Fruit fly (Drosophila melanogaster) whole organism, embryonic: ENCODE measurements around the gene CG14561.

ENCODE experiments used
- Aef1 ChIP-seq: fragments of 200-800 bp; sonication (Bioruptor generic); IDR thresholded peaks from 3 replicates; pipeline ENCODE4 v1.3.6; 2022; ENCODE audit warnings: missing biosample characterization, missing genetic modification characterization
- Bteb2 ChIP-seq: fragments of 200-800 bp; sonication (Bioruptor generic); optimal IDR thresholded peaks from 2 replicates; lab custom pipeline; 2016; ENCODE audit warnings: missing biosample characterization, missing genetic modification characterization
- CG11085 ChIP-seq: fragments of 200-800 bp; sonication (Bioruptor generic); IDR thresholded peaks from 2 replicates; pipeline ENCODE4 v1.3.6; 2022; ENCODE audit warnings: missing biosample characterization, missing genetic modification characterization
- CG11504 ChIP-seq: fragments of 200-800 bp; sonication (Bioruptor generic); optimal IDR thresholded peaks from 3 replicates; lab custom pipeline; 2019; ENCODE audit warnings: missing biosample characterization, mild to moderate bottlenecking, missing genetic modification characterization, moderate library complexity
- CG12744 ChIP-seq: fragments of 200-800 bp; sonication (Bioruptor generic); optimal IDR thresholded peaks from 2 replicates; lab custom pipeline; 2016; ENCODE audit warnings: missing biosample characterization, missing genetic modification characterization
- CG13775 ChIP-seq: fragments of 200-800 bp; sonication (Bioruptor generic); optimal IDR thresholded peaks from 3 replicates; lab custom pipeline; 2017; ENCODE audit warnings: missing biosample characterization, mild to moderate bottlenecking, missing genetic modification characterization
- CG14667 ChIP-seq: fragments of 200-800 bp; sonication (Bioruptor generic); IDR thresholded peaks from 2 replicates; pipeline ENCODE4 v1.3.6; 2022; ENCODE audit warnings: missing biosample characterization, missing genetic modification characterization
- CG1603 ChIP-seq: fragments of 200-800 bp; sonication (Bioruptor generic); optimal IDR thresholded peaks from 2 replicates; lab custom pipeline; 2019; ENCODE audit warnings: missing biosample characterization, mild to moderate bottlenecking, missing genetic modification characterization, moderate library complexity
- CG16863 ChIP-seq: fragments of 200-800 bp; sonication (Bioruptor generic); optimal IDR thresholded peaks from 3 replicates; lab custom pipeline; 2016; ENCODE audit warnings: missing biosample characterization, missing genetic modification characterization
- CG17361 ChIP-seq: fragments of 200-800 bp; sonication (Bioruptor generic); IDR thresholded peaks from 3 replicates; pipeline ENCODE4 v1.3.6; 2022; ENCODE audit warnings: missing biosample characterization, missing genetic modification characterization
- CG17612 ChIP-seq: fragments of 200-800 bp; sonication (Bioruptor generic); IDR thresholded peaks from 2 replicates; pipeline ENCODE4 v1.3.6; 2022; ENCODE audit warnings: missing biosample characterization, missing genetic modification characterization
- CG17912 ChIP-seq: fragments of 200-800 bp; sonication (Bioruptor generic); optimal IDR thresholded peaks from 2 replicates; lab custom pipeline; 2018; ENCODE audit warnings: missing biosample characterization, mild to moderate bottlenecking, missing genetic modification characterization
- CG2202 ChIP-seq: fragments of 200-800 bp; sonication (Bioruptor generic); optimal IDR thresholded peaks from 2 replicates; lab custom pipeline; 2018; ENCODE audit warnings: missing biosample characterization, mild to moderate bottlenecking, missing genetic modification characterization
- CG3847 ChIP-seq: fragments of 200-800 bp; sonication (Bioruptor generic); IDR thresholded peaks from 2 replicates; pipeline ENCODE4 v1.3.6; 2022; ENCODE audit warnings: missing biosample characterization, missing genetic modification characterization
- CG42726 ChIP-seq: fragments of 200-800 bp; sonication (Bioruptor generic); IDR thresholded peaks from 2 replicates; pipeline ENCODE4 v1.3.6; 2022; ENCODE audit warnings: missing biosample characterization, missing genetic modification characterization; ENCODE audit not compliant: partially characterized antibody
- CG4707 ChIP-seq: fragments of 200-800 bp; sonication (Bioruptor generic); optimal IDR thresholded peaks from 2 replicates; lab custom pipeline; 2018; ENCODE audit warnings: missing biosample characterization, mild to moderate bottlenecking, missing genetic modification characterization, moderate library complexity
- CG4730 ChIP-seq: fragments of 200-800 bp; sonication (Bioruptor generic); IDR thresholded peaks from 2 replicates; pipeline ENCODE4 v1.3.6; 2022; ENCODE audit warnings: missing biosample characterization, missing genetic modification characterization
- CG5953 ChIP-seq: fragments of 200-800 bp; sonication (Bioruptor generic); IDR thresholded peaks from 2 replicates; pipeline ENCODE4 v1.3.6; 2022; ENCODE audit warnings: missing biosample characterization, missing genetic modification characterization
- CG6175 ChIP-seq: fragments of 200-800 bp; sonication (Bioruptor generic); IDR thresholded peaks from 3 replicates; pipeline ENCODE4 v1.3.6; 2022; ENCODE audit warnings: missing biosample characterization, missing genetic modification characterization
- CG6683 ChIP-seq: fragments of 200-800 bp; sonication (Bioruptor generic); optimal IDR thresholded peaks from 2 replicates; lab custom pipeline; 2017; ENCODE audit warnings: missing biosample characterization, mild to moderate bottlenecking, missing genetic modification characterization, missing genetic modification reagents
- CG6689 ChIP-seq: fragments of 200-800 bp; sonication (Bioruptor generic); IDR thresholded peaks from 2 replicates; pipeline ENCODE4 v1.3.6; 2022; ENCODE audit warnings: missing biosample characterization, missing genetic modification characterization
- CG6791 ChIP-seq: fragments of 200-800 bp; sonication (Bioruptor generic); IDR thresholded peaks from 3 replicates; pipeline ENCODE4 v1.3.6; 2022; ENCODE audit warnings: missing biosample characterization, missing genetic modification characterization; ENCODE audit not compliant: partially characterized antibody
- CG7372 ChIP-seq: fragments of 200-800 bp; sonication (Bioruptor generic); IDR thresholded peaks from 2 replicates; pipeline ENCODE4 v1.3.6; 2022; ENCODE audit warnings: missing biosample characterization, missing genetic modification characterization
- CG7839 ChIP-seq: fragments of 200-800 bp; sonication (Bioruptor generic); optimal IDR thresholded peaks from 3 replicates; lab custom pipeline; 2018; ENCODE audit warnings: missing biosample characterization, mild to moderate bottlenecking, missing genetic modification characterization, moderate library complexity
- CrebB ChIP-seq: fragments of 200-800 bp; sonication (Bioruptor generic); optimal IDR thresholded peaks from 3 replicates; lab custom pipeline; 2018; ENCODE audit warnings: missing biosample characterization, mild to moderate bottlenecking, missing genetic modification characterization
- Dip2 ChIP-seq: fragments of 200-800 bp; sonication (Bioruptor generic); IDR thresholded peaks from 2 replicates; pipeline ENCODE4 v1.3.6; 2022; ENCODE audit warnings: missing biosample characterization, missing genetic modification characterization
- Dip3 ChIP-seq: fragments of 200-800 bp; sonication (Bioruptor generic); optimal IDR thresholded peaks from 3 replicates; lab custom pipeline; 2016; ENCODE audit warnings: missing biosample characterization, missing genetic modification characterization
- Ets65A ChIP-seq: fragments of 200-800 bp; sonication (Bioruptor generic); peaks from one replicate; lab custom pipeline; 2016; ENCODE audit warnings: missing biosample characterization, missing genetic modification characterization
- Fer2 ChIP-seq: fragments of 200-800 bp; sonication (Bioruptor generic); optimal IDR thresholded peaks from 2 replicates; lab custom pipeline; 2018; ENCODE audit warnings: missing biosample characterization, mild to moderate bottlenecking, missing genetic modification characterization, moderate library complexity
- HLH4C ChIP-seq: fragments of 200-800 bp; sonication (Bioruptor generic); IDR thresholded peaks from 3 replicates; pipeline ENCODE4 v1.3.6; 2022; ENCODE audit warnings: missing biosample characterization, missing genetic modification characterization; ENCODE audit not compliant: partially characterized antibody
- HLH54F ChIP-seq: fragments of 200-800 bp; sonication (Bioruptor generic); optimal IDR thresholded peaks from 3 replicates; lab custom pipeline; 2016; ENCODE audit warnings: missing biosample characterization, missing genetic modification characterization
- Hmr ChIP-seq: fragments of 200-800 bp; sonication (Bioruptor generic); optimal IDR thresholded peaks from 3 replicates; lab custom pipeline; 2017; ENCODE audit warnings: mild to moderate bottlenecking, missing biosample characterization, missing genetic modification reagents, missing genetic modification characterization
- MBD-R2 ChIP-seq: fragments of 200-800 bp; sonication (Bioruptor generic); IDR thresholded peaks from 2 replicates; pipeline ENCODE4 v1.3.6; 2022; ENCODE audit warnings: missing biosample characterization, missing genetic modification characterization
- Sox102F ChIP-seq: fragments of 200-800 bp; sonication (Bioruptor generic); optimal IDR thresholded peaks from 2 replicates; lab custom pipeline; 2018; ENCODE audit warnings: missing biosample characterization, mild to moderate bottlenecking, missing genetic modification characterization, moderate library complexity
- crp ChIP-seq, 2 experiments: fragments of 200-800 bp; sonication (Bioruptor generic); optimal IDR thresholded peaks; 2 replicates in 1 of 2; 3 replicates in 1 of 2; lab custom pipeline; 2017; ENCODE audit warnings: missing biosample characterization in 2 of 2, missing genetic modification characterization in 2 of 2, mild to moderate bottlenecking in 1 of 2, moderate library complexity in 1 of 2
- dysf ChIP-seq: fragments of 200-800 bp; sonication (Bioruptor generic); IDR thresholded peaks from 3 replicates; pipeline ENCODE4 v1.3.6; 2022; ENCODE audit warnings: missing biosample characterization, missing genetic modification characterization
- fd3F ChIP-seq: fragments of 200-800 bp; sonication (Bioruptor generic); optimal IDR thresholded peaks from 2 replicates; lab custom pipeline; 2018; ENCODE audit warnings: missing biosample characterization, mild to moderate bottlenecking, missing genetic modification characterization, moderate library complexity
- fu2 ChIP-seq: fragments of 200-800 bp; sonication (Bioruptor generic); optimal IDR thresholded peaks from 2 replicates; lab custom pipeline; 2016; ENCODE audit warnings: missing biosample characterization, missing genetic modification characterization
- gcm2 ChIP-seq: fragments of 200-800 bp; sonication (Bioruptor generic); optimal IDR thresholded peaks from 2 replicates; lab custom pipeline; 2016; ENCODE audit warnings: missing biosample characterization, missing genetic modification characterization
- gfzf ChIP-seq: fragments of 200-800 bp; sonication (Bioruptor generic); optimal IDR thresholded peaks from 2 replicates; lab custom pipeline; 2016; ENCODE audit warnings: missing biosample characterization, mild to moderate bottlenecking, missing genetic modification characterization, moderate library complexity
- hkb ChIP-seq, 2 experiments: fragments of 200-800 bp in 1 of 2; fragments of >200 bp in 1 of 2; sonication (Bioruptor generic) in 1 of 2; IDR thresholded peaks in 1 of 2; optimal IDR thresholded peaks in 1 of 2; 2 replicates each; pipeline versions ENCODE4 v1.3.6 to Lab custom; 2017 to 2022; ENCODE audit warnings: missing biosample characterization in 1 of 2, missing genetic modification characterization in 1 of 2
- hth ChIP-seq: fragments of >200 bp; optimal IDR thresholded peaks from 2 replicates; lab custom pipeline; 2017; ENCODE audit warnings: inconsistent platforms
- pan ChIP-seq, 4 experiments: fragments of >200 bp in 3 of 4; fragments of 200-800 bp in 1 of 4; sonication (Bioruptor generic) in 1 of 4; optimal IDR thresholded peaks in 3 of 4; IDR thresholded peaks in 1 of 4; 2 replicates each; pipeline versions ENCODE4 v1.3.6 to Lab custom; 2017 to 2022; ENCODE audit warnings: missing biosample characterization in 2 of 4, missing genetic modification characterization in 2 of 4, mixed read lengths in 1 of 4
- phol ChIP-seq: fragments of 200-800 bp; sonication (Bioruptor generic); optimal IDR thresholded peaks from 3 replicates; lab custom pipeline; 2018; ENCODE audit warnings: missing biosample characterization, mild to moderate bottlenecking, missing genetic modification characterization, moderate library complexity
- salm ChIP-seq: fragments of 200-800 bp; sonication (Bioruptor generic); optimal IDR thresholded peaks from 2 replicates; lab custom pipeline; 2018; ENCODE audit warnings: missing biosample characterization, mild to moderate bottlenecking, missing genetic modification characterization
- sc ChIP-seq, 3 experiments: fragments of >200 bp in 2 of 3; fragments of 200-800 bp in 1 of 3; sonication (Bioruptor generic) in 1 of 3; optimal IDR thresholded peaks; 2 replicates in 2 of 3; 3 replicates in 1 of 3; lab custom pipeline; 2017; ENCODE audit warnings: mild to moderate bottlenecking in 1 of 3, missing biosample characterization in 1 of 3, missing genetic modification characterization in 1 of 3, missing genetic modification reagents in 1 of 3
- sna ChIP-seq: fragments of 200-800 bp; sonication (Bioruptor generic); IDR thresholded peaks from 2 replicates; pipeline ENCODE4 v1.3.6; 2022; ENCODE audit warnings: missing biosample characterization, missing genetic modification characterization; ENCODE audit not compliant: partially characterized antibody

The CG14561 gene

dm6 chr3L:22075706-22076398 lies 10.1 kb downstream of the CG14561 start, which contains the start of the genes CG7130 and RpLP0 (continued):
- TF ChIP-seq CG6683 (GFP tag; lab: Kevin White, UChicago), result peak; percentile 89
- TF ChIP-seq dysf, result peak; percentile 82
- peak; percentile 55; the same call in 1 of the 3 replicates for TF ChIP-seq HLH4C
- no peak for TF ChIP-seq pan (optimal IDR thresholded peaks at IDR 0.05; lab: Kevin White, UChicago)
- peak in 1 of 2 experiments; percentile 89 for TF ChIP-seq pan (GFP tag; optimal IDR thresholded peaks at IDR 0.05 in 1 of 2, IDR thresholded peaks at IDR 0.05 in 1 of 2)
- peak; percentile 74 for TF ChIP-seq gcm2 (GFP tag; lab: Kevin White, UChicago)
- peak; percentile 92 for TF ChIP-seq CG2202 (tag; lab: Kevin White, UChicago)
- TF ChIP-seq CG6689 (GFP tag; lab: Robert Waterston, UW), result peak; percentile 72
- TF ChIP-seq hth (lab: Kevin White, UChicago), result no peak
- peak; percentile 83 for TF ChIP-seq salm
- TF ChIP-seq CG13775 (GFP tag; lab: Kevin White, UChicago), result peak; percentile 97
- peak; percentile 90 for TF ChIP-seq Bteb2 (GFP tag; lab: Kevin White, UChicago)
- peak in 1 of 2 experiments; percentile 65 for TF ChIP-seq crp (GFP tag; optimal IDR thresholded peaks at IDR 0.05; lab: Kevin White, UChicago)
- peak; percentile 91 for TF ChIP-seq gfzf (GFP tag; lab: Kevin White, UChicago)
- peak; percentile 83 for TF ChIP-seq Fer2
- TF ChIP-seq HLH54F (GFP tag; lab: Kevin White, UChicago), result peak; percentile 86
- TF ChIP-seq CG17361 (GFP tag; lab: Robert Waterston, UW), result peak; percentile 92
- TF ChIP-seq fd3F (GFP tag; lab: Kevin White, UChicago), result peak; percentile 86
- peak; percentile 86 for TF ChIP-seq fu2
- peak; percentile 70; the same call in 2 of the 3 replicates for TF ChIP-seq Aef1 (GFP tag; lab: Robert Waterston, UW)
- peak; percentile 86 for TF ChIP-seq CG7839 (tag; lab: Kevin White, UChicago)
- peak; percentile 73 for TF ChIP-seq CG14667
- peak; percentile 59 for TF ChIP-seq Sox102F (GFP tag; lab: Kevin White, UChicago)
- TF ChIP-seq CG5953, result peak; percentile 85
- TF ChIP-seq sna, result peak; percentile 65; the same call in 1 of the 2 replicates
- TF ChIP-seq Dip2 (GFP tag; lab: Robert Waterston, UW), result no peak
- peak; percentile 87 for TF ChIP-seq CG16863 (GFP tag; lab: Kevin White, UChicago)
- peak; percentile 60 for TF ChIP-seq CG17612
- peak; percentile 69 for TF ChIP-seq MBD-R2 (GFP tag; lab: Robert Waterston, UW)
- peak; percentile 99 for TF ChIP-seq Ets65A (GFP tag; lab: Kevin White, UChicago)
- no peak for TF ChIP-seq sc (optimal IDR thresholded peaks at IDR 0.05; lab: Kevin White, UChicago)
- peak; percentile 89 for TF ChIP-seq sc (GFP tag; optimal IDR thresholded peaks at IDR 0.05; lab: Kevin White, UChicago)
- no peak; the same call in 1 of the 2 replicates for TF ChIP-seq CG42726
- peak; percentile 86 for TF ChIP-seq CG3847 (GFP tag; lab: Robert Waterston, UW)
- TF ChIP-seq CG17912 (GFP tag; lab: Kevin White, UChicago), result peak; percentile 97
- peak; percentile 51 for TF ChIP-seq hkb (optimal IDR thresholded peaks at IDR 0.05; lab: Kevin White, UChicago)
- TF ChIP-seq hkb (GFP tag; IDR thresholded peaks at IDR 0.05; lab: Robert Waterston, UW), result peak; percentile 88
- TF ChIP-seq CrebB (tag; lab: Kevin White, UChicago), result peak; percentile 93
- peak; percentile 87 for TF ChIP-seq Dip3 (GFP tag; lab: Kevin White, UChicago)
- peak; percentile 90 for TF ChIP-seq CG12744
- peak; percentile 62; the same call in 2 of the 3 replicates for TF ChIP-seq CG6791
- TF ChIP-seq CG1603 (tag; lab: Kevin White, UChicago), result peak; percentile 93
- TF ChIP-seq CG11085, result peak; percentile 85
- peak; percentile 79; the same call in 2 of the 3 replicates for TF ChIP-seq CG6175 (GFP tag; lab: Robert Waterston, UW)
- TF ChIP-seq CG7372 (GFP tag; lab: Robert Waterston, UW), result peak; percentile 79
- peak; percentile 83 for TF ChIP-seq CG11504 (tag; lab: Kevin White, UChicago)
- TF ChIP-seq CG4730 (GFP tag; lab: Robert Waterston, UW), result peak; percentile 28; the same call in 1 of the 2 replicates
- peak; percentile 91 for TF ChIP-seq phol (tag; lab: Kevin White, UChicago)
- peak; percentile 92 for TF ChIP-seq CG4707 (GFP tag; lab: Kevin White, UChicago)
- TF ChIP-seq Hmr (GFP tag; lab: Kevin White, UChicago), result peak; percentile 97
